Fruit fly (Drosophila melanogaster) whole organism, embryonic: ENCODE measurements around the gene CG10333.

ENCODE experiments used
- Asciz ChIP-seq: fragments of 200-800 bp; sonication (Bioruptor generic); optimal IDR thresholded peaks from 2 replicates; lab custom pipeline; 2017; ENCODE audit warnings: missing biosample characterization, mild to moderate bottlenecking, missing genetic modification characterization, missing genetic modification reagents
- CG10267 ChIP-seq: fragments of 200-800 bp; sonication (Bioruptor generic); optimal IDR thresholded peaks from 2 replicates; lab custom pipeline; 2018; ENCODE audit warnings: missing biosample characterization, mild to moderate bottlenecking, missing genetic modification characterization, moderate library complexity
- CG11398 ChIP-seq: fragments of 200-800 bp; sonication (Bioruptor generic); optimal IDR thresholded peaks from 2 replicates; lab custom pipeline; 2016; ENCODE audit warnings: missing biosample characterization, missing genetic modification characterization
- CG12219 ChIP-seq: fragments of 200-800 bp; sonication (Bioruptor generic); optimal IDR thresholded peaks from 3 replicates; lab custom pipeline; 2018; ENCODE audit warnings: missing biosample characterization, mild to moderate bottlenecking, missing genetic modification characterization
- CG12769 ChIP-seq: fragments of 200-800 bp; sonication (Bioruptor generic); optimal IDR thresholded peaks from 2 replicates; lab custom pipeline; 2019; ENCODE audit warnings: missing biosample characterization, mild to moderate bottlenecking, missing genetic modification characterization, moderate library complexity
- CG14014 ChIP-seq: fragments of 200-800 bp; sonication (Bioruptor generic); IDR thresholded peaks from 2 replicates; pipeline ENCODE4 v1.3.6; 2022; ENCODE audit warnings: missing biosample characterization, missing genetic modification characterization
- CG14710 ChIP-seq: fragments of 200-800 bp; sonication (Bioruptor generic); optimal IDR thresholded peaks from 3 replicates; lab custom pipeline; 2019; ENCODE audit warnings: missing biosample characterization, mild to moderate bottlenecking, missing genetic modification characterization, moderate library complexity
- CG15514 ChIP-seq: fragments of 200-800 bp; sonication (Bioruptor generic); optimal IDR thresholded peaks from 3 replicates; lab custom pipeline; 2017; ENCODE audit warnings: missing biosample characterization, missing genetic modification characterization, mild to moderate bottlenecking, moderate library complexity, missing genetic modification reagents
- CG15601 ChIP-seq: fragments of 200-800 bp; sonication (Bioruptor generic); optimal IDR thresholded peaks from 3 replicates; lab custom pipeline; 2019; ENCODE audit warnings: missing biosample characterization, mild to moderate bottlenecking, missing genetic modification characterization, moderate library complexity
- CG17612 ChIP-seq: fragments of 200-800 bp; sonication (Bioruptor generic); IDR thresholded peaks from 2 replicates; pipeline ENCODE4 v1.3.6; 2022; ENCODE audit warnings: missing biosample characterization, missing genetic modification characterization
- CG17802 ChIP-seq: fragments of 200-800 bp; sonication (Bioruptor generic); optimal IDR thresholded peaks from 2 replicates; lab custom pipeline; 2018; ENCODE audit warnings: missing biosample characterization, mild to moderate bottlenecking, missing genetic modification characterization, moderate library complexity
- CG17912 ChIP-seq: fragments of 200-800 bp; sonication (Bioruptor generic); optimal IDR thresholded peaks from 2 replicates; lab custom pipeline; 2018; ENCODE audit warnings: missing biosample characterization, mild to moderate bottlenecking, missing genetic modification characterization
- CG2120 ChIP-seq: fragments of 200-800 bp; sonication (Bioruptor generic); optimal IDR thresholded peaks from 3 replicates; lab custom pipeline; 2016; ENCODE audit warnings: missing biosample characterization, missing genetic modification characterization
- CG2199 ChIP-seq: fragments of 200-800 bp; sonication (Bioruptor generic); IDR thresholded peaks from 3 replicates; pipeline ENCODE4 v1.3.6; 2022; ENCODE audit warnings: missing biosample characterization, missing genetic modification characterization
- CG30431 ChIP-seq: fragments of 200-800 bp; sonication (Bioruptor generic); optimal IDR thresholded peaks from 2 replicates; lab custom pipeline; 2017; ENCODE audit warnings: missing biosample characterization, missing genetic modification characterization
- CG31224 ChIP-seq: fragments of 200-800 bp; sonication (Bioruptor generic); IDR thresholded peaks from 2 replicates; pipeline ENCODE4 v1.3.6; 2022; ENCODE audit warnings: missing biosample characterization, missing genetic modification characterization
- CG34224 ChIP-seq: fragments of 200-800 bp; sonication (Bioruptor generic); IDR thresholded peaks from 3 replicates; pipeline ENCODE4 v1.3.6; 2022; ENCODE audit warnings: missing biosample characterization, missing genetic modification characterization; ENCODE audit not compliant: partially characterized antibody
- CG4730 ChIP-seq: fragments of 200-800 bp; sonication (Bioruptor generic); IDR thresholded peaks from 2 replicates; pipeline ENCODE4 v1.3.6; 2022; ENCODE audit warnings: missing biosample characterization, missing genetic modification characterization
- CG6175 ChIP-seq: fragments of 200-800 bp; sonication (Bioruptor generic); IDR thresholded peaks from 3 replicates; pipeline ENCODE4 v1.3.6; 2022; ENCODE audit warnings: missing biosample characterization, missing genetic modification characterization
- CG6272 ChIP-seq: fragments of 200-800 bp; sonication (Bioruptor generic); IDR thresholded peaks from 2 replicates; pipeline ENCODE4 v1.3.6; 2022; ENCODE audit warnings: missing biosample characterization, missing genetic modification characterization
- CG6765 ChIP-seq: fragments of 200-800 bp; sonication (Bioruptor generic); optimal IDR thresholded peaks from 3 replicates; lab custom pipeline; 2017; ENCODE audit warnings: missing biosample characterization, mild to moderate bottlenecking, missing genetic modification characterization
- CG7839 ChIP-seq: fragments of 200-800 bp; sonication (Bioruptor generic); optimal IDR thresholded peaks from 3 replicates; lab custom pipeline; 2018; ENCODE audit warnings: missing biosample characterization, mild to moderate bottlenecking, missing genetic modification characterization, moderate library complexity
- CG7963 ChIP-seq: fragments of 200-800 bp; sonication (Bioruptor generic); IDR thresholded peaks from 3 replicates; pipeline ENCODE4 v1.3.6; 2022; ENCODE audit warnings: missing biosample characterization, missing genetic modification characterization; ENCODE audit not compliant: partially characterized antibody
- Chrac-16 ChIP-seq: fragments of 200-800 bp; sonication (Bioruptor generic); optimal IDR thresholded peaks from 3 replicates; lab custom pipeline; 2016; ENCODE audit warnings: missing biosample characterization, missing genetic modification characterization
- HLH54F ChIP-seq: fragments of 200-800 bp; sonication (Bioruptor generic); optimal IDR thresholded peaks from 3 replicates; lab custom pipeline; 2016; ENCODE audit warnings: missing biosample characterization, missing genetic modification characterization
- Meics ChIP-seq: fragments of 200-800 bp; sonication (Bioruptor generic); optimal IDR thresholded peaks from 2 replicates; lab custom pipeline; 2017; ENCODE audit warnings: missing biosample characterization, mild to moderate bottlenecking, missing genetic modification characterization
- Nf-YC ChIP-seq: fragments of 200-800 bp; optimal IDR thresholded peaks from 3 replicates; lab custom pipeline; 2019; ENCODE audit warnings: missing biosample characterization, mild to moderate bottlenecking, missing genetic modification characterization, moderate library complexity
- Pdp1 ChIP-seq, 2 experiments: fragments of 200-800 bp; sonication (Bioruptor generic); optimal IDR thresholded peaks; 3 replicates each; lab custom pipeline; 2016; ENCODE audit warnings: missing biosample characterization in 2 of 2, missing genetic modification characterization in 2 of 2, mild to moderate bottlenecking in 1 of 2, moderate library complexity in 1 of 2
- Scr ChIP-seq: fragments of 200-800 bp; sonication (Bioruptor generic); IDR thresholded peaks from 2 replicates; pipeline ENCODE4 v1.3.6; 2022; ENCODE audit warnings: missing biosample characterization, missing genetic modification characterization; ENCODE audit not compliant: partially characterized antibody
- Ssrp ChIP-seq: fragments of 200-800 bp; sonication (Bioruptor generic); optimal IDR thresholded peaks from 2 replicates; lab custom pipeline; 2018; ENCODE audit warnings: missing biosample characterization, mild to moderate bottlenecking, missing genetic modification characterization, moderate library complexity
- amos ChIP-seq: fragments of 200-800 bp; sonication (Bioruptor generic); IDR thresholded peaks from 2 replicates; pipeline ENCODE4 v1.3.6; 2022; ENCODE audit warnings: missing biosample characterization, missing genetic modification characterization; ENCODE audit not compliant: partially characterized antibody
- ato ChIP-seq: fragments of 200-800 bp; sonication (Bioruptor generic); IDR thresholded peaks from 2 replicates; pipeline ENCODE4 v1.3.6; 2022; ENCODE audit warnings: missing biosample characterization, missing genetic modification characterization; ENCODE audit not compliant: partially characterized antibody
- bbx ChIP-seq: fragments of 200-800 bp; sonication (Bioruptor generic); IDR thresholded peaks from 2 replicates; pipeline ENCODE4 v1.3.6; 2022; ENCODE audit warnings: missing biosample characterization, missing genetic modification characterization; ENCODE audit not compliant: partially characterized antibody
- bigmax ChIP-seq: fragments of 200-800 bp; sonication (Bioruptor generic); optimal IDR thresholded peaks from 2 replicates; lab custom pipeline; 2018; ENCODE audit warnings: missing biosample characterization, mild to moderate bottlenecking, missing genetic modification characterization
- bowl ChIP-seq: fragments of 200-800 bp; sonication (Bioruptor generic); IDR thresholded peaks from 2 replicates; pipeline ENCODE4 v1.3.6; 2022; ENCODE audit warnings: missing biosample characterization, missing genetic modification characterization
- croc ChIP-seq: fragments of 200-800 bp; sonication (Bioruptor generic); conservative IDR thresholded peaks from 3 replicates; pipeline ENCODE4 v1.3.6; 2022; ENCODE audit warnings: missing biosample characterization, missing genetic modification characterization
- en ChIP-seq: fragments of 200-800 bp; sonication (Bioruptor generic); optimal IDR thresholded peaks from 2 replicates; lab custom pipeline; 2016; ENCODE audit warnings: missing biosample characterization, missing genetic modification characterization
- fd102C ChIP-seq: fragments of 200-800 bp; sonication (Bioruptor generic); optimal IDR thresholded peaks from 2 replicates; lab custom pipeline; 2018; ENCODE audit warnings: missing biosample characterization, mild to moderate bottlenecking, missing genetic modification characterization, moderate library complexity
- gem ChIP-seq: fragments of 200-800 bp; sonication (Bioruptor generic); optimal IDR thresholded peaks from 2 replicates; lab custom pipeline; 2019; ENCODE audit warnings: missing biosample characterization, mild to moderate bottlenecking, missing genetic modification characterization, moderate library complexity
- kni ChIP-seq: fragments of 200-800 bp; sonication (Bioruptor generic); optimal IDR thresholded peaks from 3 replicates; lab custom pipeline; 2017; ENCODE audit warnings: mild to moderate bottlenecking, missing biosample characterization, missing genetic modification reagents, missing genetic modification characterization
- lbe ChIP-seq: fragments of 200-800 bp; sonication (Bioruptor generic); optimal IDR thresholded peaks from 2 replicates; lab custom pipeline; 2016; ENCODE audit warnings: missing biosample characterization, mild to moderate bottlenecking, missing genetic modification characterization
- lola ChIP-seq, 3 experiments: fragments of >200 bp in 2 of 3; fragments of 200-800 bp in 1 of 3; sonication (Bioruptor generic) in 1 of 3; optimal IDR thresholded peaks; 2 replicates each; lab custom pipeline; 2017 to 2019; ENCODE audit warnings: missing biosample characterization in 3 of 3, missing genetic modification characterization in 3 of 3, mild to moderate bottlenecking in 1 of 3, moderate library complexity in 1 of 3
- mam ChIP-seq: fragments of 200-800 bp; sonication (Bioruptor generic); optimal IDR thresholded peaks from 3 replicates; lab custom pipeline; 2016; ENCODE audit warnings: missing biosample characterization, missing genetic modification characterization
- scrt ChIP-seq: fragments of 200-800 bp; sonication (Bioruptor generic); optimal IDR thresholded peaks from 2 replicates; lab custom pipeline; 2018; ENCODE audit warnings: missing biosample characterization, mild to moderate bottlenecking, missing genetic modification characterization, moderate library complexity
- sqz ChIP-seq: fragments of 200-800 bp; sonication (Bioruptor generic); optimal IDR thresholded peaks from 3 replicates; lab custom pipeline; 2018; ENCODE audit warnings: missing biosample characterization, mild to moderate bottlenecking, missing genetic modification characterization
- tll ChIP-seq, 2 experiments: fragments of 200-800 bp in 1 of 2; fragments of >200 bp in 1 of 2; sonication (Bioruptor generic) in 1 of 2; optimal IDR thresholded peaks; 2 replicates each; lab custom pipeline; 2017 to 2019; ENCODE audit warnings: missing biosample characterization in 2 of 2, missing genetic modification characterization in 2 of 2, mild to moderate bottlenecking in 1 of 2, moderate library complexity in 1 of 2
- twi ChIP-seq: fragments of 200-800 bp; optimal IDR thresholded peaks from 2 replicates; lab custom pipeline; 2019; ENCODE audit warnings: missing biosample characterization, mild to moderate bottlenecking, missing genetic modification characterization, moderate library complexity
- zfh2 ChIP-seq: fragments of 200-800 bp; sonication (Bioruptor generic); optimal IDR thresholded peaks from 2 replicates; lab custom pipeline; 2016; ENCODE audit warnings: missing biosample characterization, missing genetic modification characterization

CG10333 gene

dm6 chr2L:18626987-18627386 is 20.4 kb downstream of the CG10333 start (continued):
- TF ChIP-seq mam (GFP tag; lab: Kevin White, UChicago): peak; percentile 64
- peak; percentile 65 for TF ChIP-seq fd102C
- peak; percentile 75 for TF ChIP-seq en (GFP tag; lab: Kevin White, UChicago)
- TF ChIP-seq Meics (GFP tag; lab: Kevin White, UChicago): peak; percentile 85
- peak; percentile 94 for TF ChIP-seq Asciz (GFP tag; lab: Kevin White, UChicago)
- TF ChIP-seq kni (GFP tag; lab: Kevin White, UChicago): peak; percentile 38
- peak; percentile 10 for TF ChIP-seq Chrac-16 (GFP tag; lab: Kevin White, UChicago)
- TF ChIP-seq CG17612 (GFP tag; lab: Robert Waterston, UW): 0 out of 2 replicates have a peak, but pooled peaks have one; percentile 46
- peak; percentile 47; the same call in 1 of the 2 replicates for TF ChIP-seq bowl (GFP tag; lab: Robert Waterston, UW)
- peak; percentile 63 for TF ChIP-seq CG7839 (tag; lab: Kevin White, UChicago)
- TF ChIP-seq Nf-YC (tag; lab: Kevin White, UChicago): peak; percentile 13
- TF ChIP-seq Pdp1 (GFP tag; optimal IDR thresholded peaks at IDR 0.05; lab: Kevin White, UChicago): peak; percentile 69 to 79
- TF ChIP-seq zfh2 (GFP tag; lab: Kevin White, UChicago): no peak
- TF ChIP-seq lbe (GFP tag; lab: Kevin White, UChicago): peak; percentile 85
- no peak for TF ChIP-seq Scr (GFP tag; lab: Robert Waterston, UW)
- peak; percentile 90 for TF ChIP-seq CG15601 (tag; lab: Kevin White, UChicago)
- peak; percentile 28 for TF ChIP-seq CG10267 (tag; lab: Kevin White, UChicago)
- TF ChIP-seq CG11398 (GFP tag; lab: Kevin White, UChicago): peak; percentile 90
- TF ChIP-seq CG6272: no peak
- no peak for TF ChIP-seq bbx (GFP tag; lab: Robert Waterston, UW)
- peak; percentile 87 for TF ChIP-seq CG6765 (GFP tag; lab: Kevin White, UChicago)
- no peak for TF ChIP-seq CG7963
- TF ChIP-seq CG6175 (GFP tag; lab: Robert Waterston, UW): 0 out of 3 replicates have a peak, but pooled peaks have one; percentile 30
- TF ChIP-seq lola (GFP tag; optimal IDR thresholded peaks at IDR 0.05; lab: Kevin White, UChicago): peak in 1 of 3 experiments; percentile 61
- peak; percentile 56 for TF ChIP-seq CG14710 (tag; lab: Kevin White, UChicago)
- peak; percentile 80 for TF ChIP-seq CG2120 (GFP tag; lab: Kevin White, UChicago)
- peak; percentile 76 for TF ChIP-seq bigmax
- peak; percentile 42 for TF ChIP-seq twi
- TF ChIP-seq scrt (GFP tag; lab: Kevin White, UChicago): peak; percentile 78
- TF ChIP-seq CG12769 (tag; lab: Kevin White, UChicago): peak; percentile 75
- peak; percentile 40 for TF ChIP-seq CG17912
- peak in 1 of 2 experiments; percentile 68 for TF ChIP-seq tll (GFP tag; optimal IDR thresholded peaks at IDR 0.05; lab: Kevin White, UChicago)
- TF ChIP-seq croc (GFP tag; lab: Robert Waterston, UW): no peak
- TF ChIP-seq CG34224 (GFP tag; lab: Robert Waterston, UW): no peak
- peak; percentile 50; the same call in 1 of the 2 replicates for TF ChIP-seq CG31224 (GFP tag; lab: Robert Waterston, UW)
- TF ChIP-seq CG30431 (GFP tag; lab: Kevin White, UChicago): no peak
- TF ChIP-seq CG12219: peak; percentile 68
- TF ChIP-seq HLH54F (GFP tag; lab: Kevin White, UChicago): peak; percentile 24
- TF ChIP-seq CG15514: peak; percentile 85
- TF ChIP-seq CG4730: no peak
- peak; percentile 83 for TF ChIP-seq gem (tag; lab: Kevin White, UChicago)
- no peak for TF ChIP-seq Ssrp (tag; lab: Kevin White, UChicago)
- TF ChIP-seq amos (GFP tag; lab: Robert Waterston, UW): no peak
- no peak for TF ChIP-seq CG17802 (tag; lab: Kevin White, UChicago)
- TF ChIP-seq ato (GFP tag; lab: Robert Waterston, UW): no peak
- TF ChIP-seq sqz (GFP tag; lab: Kevin White, UChicago): peak; percentile 27
- TF ChIP-seq CG14014 (GFP tag; lab: Robert Waterston, UW): peak; percentile 70; the same call in 1 of the 2 replicates
- no peak; the same call in 2 of the 3 replicates for TF ChIP-seq CG2199 (GFP tag; lab: Robert Waterston, UW)
